Fruit fly (Drosophila melanogaster) whole organism, embryonic: ENCODE results near the gene CG4364.

Source experiments
- CG10565 ChIP-seq: fragments of 200-800 bp; sonication (Bioruptor generic); optimal IDR thresholded peaks from 3 replicates; lab custom pipeline; 2016; ENCODE audit warnings: missing biosample characterization, mild to moderate bottlenecking, missing genetic modification characterization
- CG14014 ChIP-seq: fragments of 200-800 bp; sonication (Bioruptor generic); IDR thresholded peaks from 2 replicates; pipeline ENCODE4 v1.3.6; 2022; ENCODE audit warnings: missing biosample characterization, missing genetic modification characterization
- CG14441 ChIP-seq: fragments of 200-800 bp; sonication (Bioruptor generic); IDR thresholded peaks from 2 replicates; pipeline ENCODE4 v1.3.6; 2022; ENCODE audit warnings: missing biosample characterization, missing genetic modification characterization
- CG1529 ChIP-seq: fragments of 200-800 bp; sonication (Bioruptor generic); optimal IDR thresholded peaks from 3 replicates; lab custom pipeline; 2018; ENCODE audit warnings: missing biosample characterization, missing genetic modification characterization
- CG15696 ChIP-seq: fragments of 200-800 bp; sonication (Bioruptor generic); optimal IDR thresholded peaks from 2 replicates; lab custom pipeline; 2019; ENCODE audit warnings: missing biosample characterization, mild to moderate bottlenecking, missing genetic modification characterization, moderate library complexity
- CG17568 ChIP-seq: fragments of 200-800 bp; sonication (Bioruptor generic); optimal IDR thresholded peaks from 2 replicates; lab custom pipeline; 2018; ENCODE audit warnings: missing biosample characterization, mild to moderate bottlenecking, missing genetic modification characterization, moderate library complexity
- CG17912 ChIP-seq: fragments of 200-800 bp; sonication (Bioruptor generic); optimal IDR thresholded peaks from 2 replicates; lab custom pipeline; 2018; ENCODE audit warnings: missing biosample characterization, mild to moderate bottlenecking, missing genetic modification characterization
- CG2116 ChIP-seq: fragments of 200-800 bp; sonication (Bioruptor generic); optimal IDR thresholded peaks from 3 replicates; lab custom pipeline; 2018; ENCODE audit warnings: missing biosample characterization, mild to moderate bottlenecking, missing genetic modification characterization
- CG2129 ChIP-seq: fragments of 200-800 bp; sonication (Bioruptor generic); IDR thresholded peaks from 2 replicates; pipeline ENCODE4 v1.3.6; 2022; ENCODE audit warnings: missing biosample characterization, missing genetic modification characterization; ENCODE audit not compliant: partially characterized antibody
- CG3838 ChIP-seq: fragments of 200-800 bp; sonication (Bioruptor generic); optimal IDR thresholded peaks from 3 replicates; lab custom pipeline; 2016; ENCODE audit warnings: missing biosample characterization, missing genetic modification characterization
- CG5180 ChIP-seq: fragments of 200-800 bp; sonication (Bioruptor generic); optimal IDR thresholded peaks from 3 replicates; lab custom pipeline; 2017; ENCODE audit warnings: missing biosample characterization, missing genetic modification characterization, mild to moderate bottlenecking, moderate library complexity, missing genetic modification reagents
- CG6254 ChIP-seq: fragments of 200-800 bp; sonication (Bioruptor generic); optimal IDR thresholded peaks from 3 replicates; lab custom pipeline; 2017; ENCODE audit warnings: mild to moderate bottlenecking, missing biosample characterization, missing genetic modification reagents, missing genetic modification characterization
- CG6854 ChIP-seq: fragments of 200-800 bp; sonication (Bioruptor generic); optimal IDR thresholded peaks from 3 replicates; lab custom pipeline; 2017; ENCODE audit warnings: missing biosample characterization, mild to moderate bottlenecking, missing genetic modification characterization
- CG9797 ChIP-seq: fragments of 200-800 bp; sonication (Bioruptor generic); optimal IDR thresholded peaks from 3 replicates; lab custom pipeline; 2018; ENCODE audit warnings: missing biosample characterization, mild to moderate bottlenecking, missing genetic modification characterization
- CG9876 ChIP-seq: fragments of 200-800 bp; sonication (Bioruptor generic); optimal IDR thresholded peaks from 2 replicates; lab custom pipeline; 2016; ENCODE audit warnings: missing biosample characterization, missing genetic modification characterization
- D19B ChIP-seq: fragments of 200-800 bp; sonication (Bioruptor generic); optimal IDR thresholded peaks from 2 replicates; lab custom pipeline; 2017; ENCODE audit warnings: missing biosample characterization, mild to moderate bottlenecking, missing genetic modification characterization
- Fer3 ChIP-seq: fragments of 200-800 bp; sonication (Bioruptor generic); optimal IDR thresholded peaks from 2 replicates; lab custom pipeline; 2018; ENCODE audit warnings: missing biosample characterization, mild to moderate bottlenecking, missing genetic modification characterization, moderate library complexity
- HLH54F ChIP-seq: fragments of 200-800 bp; sonication (Bioruptor generic); optimal IDR thresholded peaks from 3 replicates; lab custom pipeline; 2016; ENCODE audit warnings: missing biosample characterization, missing genetic modification characterization
- Hr51 ChIP-seq, 2 experiments: fragments of 200-800 bp; sonication (Bioruptor generic); optimal IDR thresholded peaks; 2 replicates in 1 of 2; 3 replicates in 1 of 2; lab custom pipeline; 2016 to 2018; ENCODE audit warnings: missing biosample characterization in 2 of 2, missing genetic modification characterization in 2 of 2, mild to moderate bottlenecking in 1 of 2, moderate library complexity in 1 of 2
- NfI ChIP-seq: fragments of 200-800 bp; sonication (Bioruptor generic); optimal IDR thresholded peaks from 3 replicates; lab custom pipeline; 2018; ENCODE audit warnings: missing biosample characterization, mild to moderate bottlenecking, missing genetic modification characterization, moderate library complexity
- Pdp1 ChIP-seq, 2 experiments: fragments of 200-800 bp; sonication (Bioruptor generic); optimal IDR thresholded peaks; 3 replicates each; lab custom pipeline; 2016; ENCODE audit warnings: missing biosample characterization in 2 of 2, missing genetic modification characterization in 2 of 2, mild to moderate bottlenecking in 1 of 2, moderate library complexity in 1 of 2
- Taf1 ChIP-seq: fragments of 200-800 bp; sonication (Bioruptor generic); IDR thresholded peaks from 2 replicates; pipeline ENCODE4 v1.3.6; 2022; ENCODE audit warnings: missing biosample characterization, missing genetic modification characterization
- Usf ChIP-seq: fragments of 200-800 bp; sonication (Bioruptor generic); optimal IDR thresholded peaks from 2 replicates; lab custom pipeline; 2017; ENCODE audit warnings: missing genotype, missing biosample characterization, missing genetic modification characterization
- YL-1 ChIP-seq: fragments of 200-800 bp; sonication (Bioruptor generic); optimal IDR thresholded peaks from 3 replicates; lab custom pipeline; 2017; ENCODE audit warnings: missing biosample characterization, mild to moderate bottlenecking, missing genetic modification characterization
- bcd ChIP-seq: fragments of 200-800 bp; sonication (Bioruptor generic); optimal IDR thresholded peaks from 2 replicates; lab custom pipeline; 2017; ENCODE audit warnings: missing biosample characterization, mild to moderate bottlenecking, missing genetic modification characterization
- cg ChIP-seq: fragments of 200-800 bp; sonication (Bioruptor generic); optimal IDR thresholded peaks from 3 replicates; lab custom pipeline; 2019; ENCODE audit warnings: missing biosample characterization, mild to moderate bottlenecking, missing genetic modification characterization, moderate library complexity
- chn ChIP-seq: fragments of 200-800 bp; sonication (Bioruptor generic); optimal IDR thresholded peaks from 2 replicates; lab custom pipeline; 2016; ENCODE audit warnings: missing biosample characterization, missing genetic modification characterization
- danr ChIP-seq: fragments of 200-800 bp; sonication (Bioruptor generic); IDR thresholded peaks from 2 replicates; pipeline ENCODE4 v1.3.6; 2022; ENCODE audit warnings: missing biosample characterization, missing genetic modification characterization
- dati ChIP-seq: fragments of 200-800 bp; sonication (Bioruptor generic); IDR thresholded peaks from 2 replicates; pipeline ENCODE4 v1.3.6; 2022; ENCODE audit warnings: missing biosample characterization, missing genetic modification characterization
- esg ChIP-seq: fragments of 200-800 bp; sonication (Bioruptor generic); conservative IDR thresholded peaks from 2 replicates; pipeline ENCODE4 v1.3.6; 2022; ENCODE audit warnings: missing biosample characterization, missing genetic modification characterization
- fd64A ChIP-seq: fragments of 200-800 bp; sonication (Bioruptor generic); optimal IDR thresholded peaks from 3 replicates; lab custom pipeline; 2018; ENCODE audit warnings: missing biosample characterization, mild to moderate bottlenecking, missing genetic modification characterization
- grau ChIP-seq: fragments of 200-800 bp; optimal IDR thresholded peaks from 3 replicates; lab custom pipeline; 2019; ENCODE audit warnings: missing biosample characterization, mild to moderate bottlenecking, missing genetic modification characterization, moderate library complexity
- grn ChIP-seq: fragments of 200-800 bp; sonication (Bioruptor generic); optimal IDR thresholded peaks from 3 replicates; lab custom pipeline; 2017; ENCODE audit warnings: missing biosample characterization, missing genetic modification characterization
- gsb-n ChIP-seq: fragments of 200-800 bp; sonication (Bioruptor generic); optimal IDR thresholded peaks from 3 replicates; lab custom pipeline; 2018; ENCODE audit warnings: missing biosample characterization, mild to moderate bottlenecking, missing genetic modification characterization
- gt ChIP-seq: fragments of 200-800 bp; sonication (Bioruptor generic); IDR thresholded peaks from 2 replicates; pipeline ENCODE4 v1.3.6; 2022; ENCODE audit warnings: missing biosample characterization, missing genetic modification characterization
- hbn ChIP-seq: fragments of 200-800 bp; sonication (Bioruptor generic); IDR thresholded peaks from 2 replicates; pipeline ENCODE4 v1.3.6; 2022; ENCODE audit warnings: missing biosample characterization, missing genetic modification characterization; ENCODE audit not compliant: partially characterized antibody
- jing ChIP-seq: fragments of 200-800 bp; sonication (Bioruptor generic); optimal IDR thresholded peaks from 2 replicates; lab custom pipeline; 2018; ENCODE audit warnings: missing biosample characterization, mild to moderate bottlenecking, missing genetic modification characterization
- kah ChIP-seq: fragments of 200-800 bp; sonication (Bioruptor generic); optimal IDR thresholded peaks from 2 replicates; lab custom pipeline; 2018; ENCODE audit warnings: missing biosample characterization, mild to moderate bottlenecking, missing genetic modification characterization
- lab ChIP-seq: fragments of 200-800 bp; sonication (Bioruptor generic); optimal IDR thresholded peaks from 3 replicates; lab custom pipeline; 2017; ENCODE audit warnings: missing biosample characterization, missing genetic modification characterization, mild to moderate bottlenecking, moderate library complexity, missing genetic modification reagents
- lmd ChIP-seq: fragments of 200-800 bp; sonication (Bioruptor generic); IDR thresholded peaks from 2 replicates; pipeline ENCODE4 v1.3.6; 2022; ENCODE audit warnings: missing biosample characterization, missing genetic modification characterization
- lola ChIP-seq, 3 experiments: fragments of >200 bp in 2 of 3; fragments of 200-800 bp in 1 of 3; sonication (Bioruptor generic) in 1 of 3; optimal IDR thresholded peaks; 2 replicates each; lab custom pipeline; 2017 to 2019; ENCODE audit warnings: missing biosample characterization in 3 of 3, missing genetic modification characterization in 3 of 3, mild to moderate bottlenecking in 1 of 3, moderate library complexity in 1 of 3
- nau ChIP-seq: fragments of 200-800 bp; sonication (Bioruptor generic); optimal IDR thresholded peaks from 3 replicates; lab custom pipeline; 2017; ENCODE audit warnings: missing biosample characterization, mild to moderate bottlenecking, missing genetic modification characterization, missing genetic modification reagents
- schlank ChIP-seq: fragments of 200-800 bp; sonication (Bioruptor generic); optimal IDR thresholded peaks from 2 replicates; lab custom pipeline; 2018; ENCODE audit warnings: missing biosample characterization, mild to moderate bottlenecking, missing genetic modification characterization
- sd ChIP-seq: fragments of 200-800 bp; sonication (Bioruptor generic); optimal IDR thresholded peaks from 3 replicates; lab custom pipeline; 2018; ENCODE audit warnings: missing biosample characterization, mild to moderate bottlenecking, missing genetic modification characterization, moderate library complexity
- sna ChIP-seq: fragments of 200-800 bp; sonication (Bioruptor generic); IDR thresholded peaks from 2 replicates; pipeline ENCODE4 v1.3.6; 2022; ENCODE audit warnings: missing biosample characterization, missing genetic modification characterization; ENCODE audit not compliant: partially characterized antibody
- ssp ChIP-seq: fragments of 200-800 bp; sonication (Bioruptor generic); IDR thresholded peaks from 2 replicates; pipeline ENCODE4 v1.3.6; 2022; ENCODE audit warnings: missing biosample characterization, missing genetic modification characterization
- tio ChIP-seq: fragments of 200-800 bp; sonication (Bioruptor generic); optimal IDR thresholded peaks from 2 replicates; lab custom pipeline; 2017; ENCODE audit warnings: missing biosample characterization, missing genetic modification characterization, inconsistent platforms
- wdn ChIP-seq: fragments of 200-800 bp; sonication (Bioruptor generic); IDR thresholded peaks from 2 replicates; pipeline ENCODE4 v1.3.6; 2022; ENCODE audit warnings: missing biosample characterization, missing genetic modification characterization
- wek ChIP-seq: fragments of 200-800 bp; sonication (Bioruptor generic); optimal IDR thresholded peaks from 3 replicates; lab custom pipeline; 2018; ENCODE audit warnings: missing biosample characterization, mild to moderate bottlenecking, missing genetic modification characterization, moderate library complexity
- yki ChIP-seq: fragments of >200 bp; optimal IDR thresholded peaks from 3 replicates; lab custom pipeline; 2018

The CG4364 gene

DNA sequence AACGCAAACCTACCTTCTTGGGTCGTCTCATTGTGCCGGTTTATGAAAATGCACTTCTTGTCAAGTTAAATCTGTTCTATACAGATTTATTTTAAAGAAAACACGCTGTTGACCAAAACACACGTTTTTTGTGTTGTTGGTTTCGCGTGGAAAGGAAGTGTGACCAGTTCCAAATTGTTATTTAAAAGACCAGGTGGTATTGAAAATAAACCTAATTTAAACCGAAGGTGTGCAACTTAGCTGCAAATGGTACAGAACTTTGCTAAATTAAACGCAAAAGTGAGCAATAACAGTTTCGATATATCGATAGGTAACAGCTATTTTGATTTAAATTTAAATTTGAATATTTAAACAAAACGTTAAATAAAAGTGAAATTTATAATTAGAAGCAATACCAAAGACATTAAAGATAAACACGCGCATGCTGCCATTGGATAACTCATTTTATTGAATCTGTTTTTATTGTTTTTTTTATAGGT, at the start of gene CG4364 (continued):
- TF ChIP-seq CG17568 (GFP tag; lab: Kevin White, UChicago) (no peak), CG6854 (GFP tag; lab: Kevin White, UChicago) (no peak), yki (lab: Kevin White, UChicago) (no peak), CG14441 (no peak), schlank (tag; lab: Kevin White, UChicago) (no peak), gt (GFP tag; lab: Robert Waterston, UW) (no peak), D19B (no peak), danr (GFP tag; lab: Robert Waterston, UW) (no peak), lab (GFP tag; lab: Kevin White, UChicago) (no peak), CG1529 (GFP tag; lab: Kevin White, UChicago) (no peak), CG9876 (GFP tag; lab: Kevin White, UChicago) (no peak), dati (no peak), lola (GFP tag; optimal IDR thresholded peaks at IDR 0.05; lab: Kevin White, UChicago) (no peak), sna (GFP tag; lab: Robert Waterston, UW) (0 out of 2 replicates have a peak, but pooled peaks have one; percentile 47), lmd (GFP tag; lab: Robert Waterston, UW) (no peak), CG5180 (GFP tag; lab: Kevin White, UChicago) (no peak), HLH54F (GFP tag; lab: Kevin White, UChicago) (no peak), CG14014 (GFP tag; lab: Robert Waterston, UW) (no peak), chn (GFP tag; lab: Kevin White, UChicago) (no peak), Taf1 (no peak), CG15696 (no peak), CG2116 (GFP tag; lab: Kevin White, UChicago) (peak; percentile 67), nau (GFP tag; lab: Kevin White, UChicago) (no peak), Usf (GFP tag; lab: Kevin White, UChicago) (no peak), kah (no peak), CG9797 (GFP tag; lab: Kevin White, UChicago) (peak; percentile 83), jing (GFP tag; lab: Kevin White, UChicago) (no peak), Fer3 (tag; lab: Kevin White, UChicago) (no peak), hbn (GFP tag; lab: Robert Waterston, UW) (peak; percentile 59), fd64A (no peak), gsb-n (tag; lab: Kevin White, UChicago) (no peak), CG6254 (GFP tag; lab: Kevin White, UChicago) (no peak), ssp (GFP tag; lab: Robert Waterston, UW) (no peak), Hr51 (GFP tag; optimal IDR thresholded peaks at IDR 0.05; lab: Kevin White, UChicago) (no peak), wdn (no peak), CG2129 (GFP tag; lab: Robert Waterston, UW) (no peak; the same call in 1 of the 2 replicates), bcd (no peak), CG3838 (GFP tag; lab: Kevin White, UChicago) (no peak), Pdp1 (GFP tag; optimal IDR thresholded peaks at IDR 0.05; lab: Kevin White, UChicago) (peak in 1 of 2 experiments; percentile 70), wek (GFP tag; lab: Kevin White, UChicago) (no peak), CG10565 (GFP tag; lab: Kevin White, UChicago) (no peak), tio (GFP tag; lab: Kevin White, UChicago) (no peak), grn (GFP tag; lab: Kevin White, UChicago) (no peak), NfI (GFP tag; lab: Kevin White, UChicago) (no peak), YL-1 (GFP tag; lab: Kevin White, UChicago) (peak; percentile 73), CG17912 (GFP tag; lab: Kevin White, UChicago) (no peak), sd (tag; lab: Kevin White, UChicago) (no peak), esg (GFP tag; lab: Robert Waterston, UW) (no peak), cg (GFP tag; lab: Kevin White, UChicago) (no peak), grau (tag; lab: Kevin White, UChicago) (no peak)
